Worm (Caenorhabditis elegans) whole organism, L3 larva: ENCODE results near the gene Y110A2AL.1.

Source experiments
- ama-1 ChIP-seq: fragments of 150-350 bp; optimal IDR thresholded peaks from 2 replicates; lab custom pipeline; 2018
- daf-12 ChIP-seq: fragments of 150-350 bp; optimal IDR thresholded peaks from 2 replicates; lab custom pipeline; 2014; ENCODE audit warnings: missing biosample characterization, missing genetic modification reagents, missing genetic modification characterization
- egl-27 ChIP-seq: sonication (generic microtip); optimal IDR thresholded peaks from 4 replicates; lab custom pipeline; 2017; ENCODE audit warnings: missing biosample characterization, missing genetic modification reagents, missing genetic modification characterization
- elt-2 ChIP-seq: sonication (generic microtip); optimal IDR thresholded peaks from 2 replicates; lab custom pipeline; 2016; ENCODE audit warnings: missing genetic modification reagents, mild to moderate bottlenecking, missing genetic modification characterization, missing compliant biosample characterization
- skn-1 ChIP-seq: fragments of 150-350 bp; optimal IDR thresholded peaks from 2 replicates; lab custom pipeline; 2014; ENCODE audit warnings: missing biosample characterization, missing genetic modification characterization
- zag-1 ChIP-seq: fragments of 150-350 bp; optimal IDR thresholded peaks from 2 replicates; lab custom pipeline; 2014; ENCODE audit warnings: missing biosample characterization, missing genetic modification characterization

DNA sequence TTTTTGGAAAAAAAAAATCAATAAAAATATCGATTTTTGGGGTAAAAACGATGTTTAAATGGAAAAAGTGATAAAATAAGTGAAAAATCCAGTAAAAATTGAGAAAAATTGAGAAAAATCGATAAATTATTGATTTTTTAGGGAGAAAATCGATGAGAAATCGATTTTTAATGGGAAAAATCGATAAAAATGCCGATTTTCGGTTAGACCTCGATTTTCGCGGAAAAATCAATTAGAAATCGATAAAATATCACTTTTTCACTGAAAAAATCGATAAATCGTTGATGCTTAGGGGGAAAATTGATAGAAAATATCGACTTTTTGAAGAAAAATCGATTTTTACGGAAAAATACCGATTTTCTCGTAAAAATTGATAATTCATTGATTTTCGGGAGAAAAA lies 26.3 kb downstream of the Y110A2AL.1 start:
- TF ChIP-seq egl-27 (tag; lab: Kevin White, UChicago) (no peak), skn-1 (no peak), ama-1 (lab: Kevin White, UChicago) (no peak), elt-2 (no peak), daf-12 (no peak), zag-1 (no peak)
